Worm (Caenorhabditis elegans) whole organism, L1 larva: ENCODE measurements around the gene sru-22.
A peak's percentile ranks its signal among the peaks of the same experiment; 100 is the strongest.

Experiments used
- C16A3.4 ChIP-seq: fragments of 150-350 bp; optimal IDR thresholded peaks from 2 replicates; lab custom pipeline; 2014; ENCODE audit warnings: missing biosample characterization, missing genetic modification characterization
- F16B12.6 ChIP-seq: fragments of 150-350 bp; optimal IDR thresholded peaks from 2 replicates; lab custom pipeline; 2014; ENCODE audit warnings: missing biosample characterization, missing genetic modification characterization
- alr-1 ChIP-seq: fragments of 200-800 bp; sonication (Bioruptor generic); optimal IDR thresholded peaks from 2 replicates; lab custom pipeline; 2018; ENCODE audit warnings: borderline replicate concordance, mild to moderate bottlenecking, missing genetic modification characterization, missing compliant biosample characterization
- aly-2 ChIP-seq: fragments of 150-350 bp; optimal IDR thresholded peaks from 2 replicates; lab custom pipeline; 2014; ENCODE audit warnings: missing biosample characterization, missing genetic modification characterization
- blmp-1 ChIP-seq: fragments of 150-350 bp; optimal IDR thresholded peaks from 2 replicates; lab custom pipeline; 2014; ENCODE audit warnings: missing biosample characterization, missing genetic modification characterization
- ceh-8 ChIP-seq: fragments of 200-800 bp; sonication (Bioruptor generic); optimal IDR thresholded peaks from 2 replicates; lab custom pipeline; 2018; ENCODE audit warnings: mild to moderate bottlenecking, missing genetic modification characterization, moderate library complexity, missing compliant biosample characterization
- ceh-82 ChIP-seq, 3 experiments: fragments of 150-350 bp in 1 of 3; sonication (generic microtip) in 2 of 3; optimal IDR thresholded peaks; 2 replicates each; lab custom pipeline; 2014 to 2017; ENCODE audit warnings: missing biosample characterization in 3 of 3, missing genetic modification characterization in 3 of 3
- ceh-90 ChIP-seq: sonication (generic microtip); optimal IDR thresholded peaks from 2 replicates; lab custom pipeline; 2016; ENCODE audit warnings: missing genetic modification characterization, missing compliant biosample characterization
- dpl-1 ChIP-seq, 3 experiments: fragments of 150-350 bp in 2 of 3; sonication (generic microtip) in 1 of 3; optimal IDR thresholded peaks; 2 replicates each; lab custom pipeline; 2014 to 2017; ENCODE audit warnings: missing biosample characterization in 3 of 3, missing genetic modification characterization in 3 of 3, missing genetic modification reagents in 3 of 3
- dsc-1 ChIP-seq: sonication (generic microtip); optimal IDR thresholded peaks from 2 replicates; lab custom pipeline; 2016; ENCODE audit warnings: mild to moderate bottlenecking, missing genetic modification characterization, missing compliant biosample characterization
- efl-1 ChIP-seq, 4 experiments: fragments of 150-350 bp; optimal IDR thresholded peaks in 3 of 4; peaks in 1 of 4; 1 replicate in 1 of 4; 2 replicates in 3 of 4; lab custom pipeline; 2014; ENCODE audit warnings: missing biosample characterization in 2 of 4, missing genetic modification characterization in 2 of 4, missing genetic modification reagents in 2 of 4
- egl-13 ChIP-seq: sonication (generic microtip); optimal IDR thresholded peaks from 2 replicates; lab custom pipeline; 2016; ENCODE audit warnings: missing genotype, missing genetic modification reagents, missing genetic modification characterization, missing compliant biosample characterization
- egl-27 ChIP-seq, 2 experiments: fragments of 150-350 bp in 1 of 2; sonication (generic microtip); optimal IDR thresholded peaks; 3 replicates each; lab custom pipeline; 2017 to 2018; ENCODE audit warnings: missing biosample characterization in 2 of 2, missing genetic modification characterization in 2 of 2, missing genetic modification reagents in 2 of 2
- elt-2 ChIP-seq: sonication (generic microtip); optimal IDR thresholded peaks from 2 replicates; lab custom pipeline; 2016; ENCODE audit warnings: missing genetic modification characterization, mild to moderate bottlenecking, inconsistent platforms, missing compliant biosample characterization, missing genetic modification reagents
- ets-5 ChIP-seq: fragments of 200-800 bp; sonication (Bioruptor generic); IDR thresholded peaks from 2 replicates; pipeline ENCODE4 v1.3.6; 2022; ENCODE audit warnings: missing genetic modification characterization, missing compliant biosample characterization
- fkh-10 ChIP-seq: sonication (generic microtip); optimal IDR thresholded peaks from 2 replicates; lab custom pipeline; 2017; ENCODE audit warnings: missing biosample characterization, missing genetic modification reagents, missing genetic modification characterization
- fkh-8 ChIP-seq: sonication (generic microtip); optimal IDR thresholded peaks from 2 replicates; lab custom pipeline; 2016; ENCODE audit warnings: mild to moderate bottlenecking, missing genetic modification characterization, missing compliant biosample characterization
- grh-1 ChIP-seq: fragments of 200-800 bp; sonication (Bioruptor generic); IDR thresholded peaks from 2 replicates; pipeline ENCODE4 v1.3.6; 2022; ENCODE audit warnings: missing genetic modification reagents, missing genetic modification characterization, missing compliant biosample characterization
- hlh-17 ChIP-seq: fragments of 200-800 bp; sonication (Bioruptor generic); optimal IDR thresholded peaks from 2 replicates; lab custom pipeline; 2018; ENCODE audit warnings: missing genetic modification characterization, mild to moderate bottlenecking, missing compliant biosample characterization, moderate library complexity, borderline replicate concordance
- hlh-4 ChIP-seq: sonication (generic microtip); optimal IDR thresholded peaks from 2 replicates; lab custom pipeline; 2016; ENCODE audit warnings: mild to moderate bottlenecking, missing genetic modification characterization, missing compliant biosample characterization
- hpl-2 ChIP-seq: fragments of 150-350 bp; optimal IDR thresholded peaks from 2 replicates; lab custom pipeline; 2014; ENCODE audit warnings: missing biosample characterization, missing genetic modification reagents, missing genetic modification characterization
- isw-1 ChIP-seq: fragments of 200-800 bp; sonication (Bioruptor generic); IDR thresholded peaks from 2 replicates; pipeline ENCODE4 v1.3.6; 2022; ENCODE audit warnings: missing genetic modification characterization, missing compliant biosample characterization
- lin-13 ChIP-seq: fragments of 150-350 bp; optimal IDR thresholded peaks from 2 replicates; lab custom pipeline; 2014; ENCODE audit warnings: missing biosample characterization, missing genetic modification reagents, missing genetic modification characterization
- lin-35 ChIP-seq, 2 experiments: fragments of 150-350 bp; optimal IDR thresholded peaks; 2 replicates each; lab custom pipeline; 2014; ENCODE audit warnings: missing biosample characterization in 2 of 2, missing genetic modification characterization in 2 of 2, missing genetic modification reagents in 2 of 2
- mef-2 ChIP-seq: fragments of 150-350 bp; optimal IDR thresholded peaks from 2 replicates; lab custom pipeline; 2014; ENCODE audit warnings: missing biosample characterization, missing genetic modification characterization
- nhr-11 ChIP-seq: fragments of 150-350 bp; optimal IDR thresholded peaks from 2 replicates; lab custom pipeline; 2014; ENCODE audit warnings: missing biosample characterization, missing genetic modification characterization
- nhr-12 ChIP-seq: sonication (generic microtip); optimal IDR thresholded peaks from 2 replicates; lab custom pipeline; 2017; ENCODE audit warnings: missing biosample characterization, missing genetic modification characterization
- nhr-19 ChIP-seq: fragments of 200-800 bp; sonication (Bioruptor generic); conservative IDR thresholded peaks from 2 replicates; pipeline ENCODE4 v1.3.6; 2022; ENCODE audit warnings: missing genetic modification characterization, missing compliant biosample characterization
- nhr-237 ChIP-seq: fragments of 150-350 bp; optimal IDR thresholded peaks from 2 replicates; lab custom pipeline; 2014; ENCODE audit warnings: missing biosample characterization, missing genetic modification characterization
- nhr-28 ChIP-seq: fragments of 150-350 bp; optimal IDR thresholded peaks from 2 replicates; lab custom pipeline; 2014; ENCODE audit warnings: missing biosample characterization, missing genetic modification characterization
- nhr-84 ChIP-seq: sonication (generic microtip); optimal IDR thresholded peaks from 2 replicates; lab custom pipeline; 2017; ENCODE audit warnings: missing biosample characterization, missing genetic modification characterization
- nhr-85 ChIP-seq: sonication (generic microtip); peaks from one replicate; lab custom pipeline; 2016; ENCODE audit warnings: missing genetic modification characterization, inconsistent platforms, missing compliant biosample characterization
- nhr-90 ChIP-seq: sonication (generic microtip); optimal IDR thresholded peaks from 2 replicates; lab custom pipeline; 2016; ENCODE audit warnings: mild to moderate bottlenecking, missing genetic modification characterization, missing compliant biosample characterization; ENCODE audit not compliant: poor library complexity
- pqm-1 ChIP-seq: sonication (generic microtip); optimal IDR thresholded peaks from 3 replicates; lab custom pipeline; 2017; ENCODE audit warnings: missing biosample characterization, missing genetic modification characterization
- snu-23 ChIP-seq: sonication (generic microtip); optimal IDR thresholded peaks from 2 replicates; lab custom pipeline; 2016; ENCODE audit warnings: missing genetic modification characterization, missing compliant biosample characterization
- sptf-1 ChIP-seq: fragments of 150-350 bp; optimal IDR thresholded peaks from 2 replicates; lab custom pipeline; 2014; ENCODE audit warnings: missing biosample characterization, missing genetic modification characterization
- unc-130 ChIP-seq: fragments of 150-350 bp; optimal IDR thresholded peaks from 2 replicates; lab custom pipeline; 2017; ENCODE audit warnings: missing biosample characterization, missing genetic modification characterization, inconsistent platforms
- unc-86 ChIP-seq: sonication (generic microtip); optimal IDR thresholded peaks from 2 replicates; lab custom pipeline; 2016; ENCODE audit warnings: missing genetic modification characterization, missing compliant biosample characterization
- unc-98 ChIP-seq: fragments of 200-800 bp; sonication (Bioruptor generic); IDR thresholded peaks from 2 replicates; pipeline ENCODE4 v1.3.6; 2022; ENCODE audit warnings: missing genetic modification characterization, missing compliant biosample characterization
- vab-15 ChIP-seq: sonication (generic microtip); optimal IDR thresholded peaks from 2 replicates; lab custom pipeline; 2017; ENCODE audit warnings: missing genotype, mild to moderate bottlenecking, missing genetic modification characterization, missing compliant biosample characterization
- zip-4 ChIP-seq: fragments of 200-800 bp; sonication (Bioruptor generic); optimal IDR thresholded peaks from 2 replicates; lab custom pipeline; 2018; ENCODE audit warnings: mild to moderate bottlenecking, missing genetic modification characterization, moderate library complexity, missing compliant biosample characterization
- ztf-11 ChIP-seq, 2 experiments: sonication (generic microtip); optimal IDR thresholded peaks; 2 replicates each; lab custom pipeline; 2016 to 2017; ENCODE audit warnings: missing genetic modification characterization in 2 of 2, missing biosample characterization in 1 of 2, missing compliant biosample characterization in 1 of 2

The sru-22 gene

DNA sequence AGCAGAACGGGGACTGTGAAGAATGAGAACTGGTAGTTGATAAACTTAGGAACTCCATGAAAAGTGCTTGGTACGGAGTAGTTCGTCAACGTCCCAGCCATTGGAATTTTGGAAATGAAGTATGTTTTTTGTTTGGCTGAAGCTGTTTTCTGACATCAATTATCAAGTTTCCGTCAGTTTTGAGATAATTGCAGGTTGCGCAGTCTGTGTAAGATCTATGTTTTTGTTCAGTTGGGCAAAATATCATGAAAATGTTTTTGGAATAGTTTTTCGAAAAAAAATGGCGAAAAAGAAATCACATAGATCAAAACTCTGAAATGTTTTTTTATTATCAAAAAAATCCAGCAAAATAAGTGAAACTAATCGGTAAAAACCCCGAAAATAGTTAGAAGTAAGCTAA lies at the start of gene sru-22:
Gene sru-22, minus strand, starts transcription at position 101 of the 400 bp plus-strand sequence.
- TF ChIP-seq efl-1 (optimal IDR thresholded peaks at IDR 0.05; lab: Kevin White, UChicago) (no peak), efl-1 (GFP tag; optimal IDR thresholded peaks at IDR 0.05 in 1 of 2; lab: Kevin White, UChicago) (peak in 1 of 2 experiments; percentile 7), zip-4 (GFP tag; lab: Kevin White, UChicago) (no peak)

DNA sequence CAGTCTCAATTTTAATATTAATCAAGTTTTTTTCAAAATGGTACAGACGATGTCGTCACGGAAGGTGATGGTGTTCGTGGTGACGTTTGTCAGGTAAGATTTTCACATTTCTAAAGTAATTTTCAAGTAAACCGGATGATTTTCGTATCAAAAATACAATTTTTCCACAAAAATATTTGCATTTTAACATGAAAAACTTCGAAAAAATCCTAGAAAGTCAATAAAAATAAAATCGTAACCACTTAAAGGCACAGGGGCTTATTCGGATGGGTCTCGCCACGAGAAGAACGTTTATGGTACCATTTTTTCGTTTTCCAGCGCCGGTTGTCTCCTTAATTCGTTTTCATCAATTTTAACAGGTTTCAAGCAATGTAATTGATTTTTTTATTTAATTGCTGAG lies 49.6 kb upstream of the sru-22 start, which contains the start of gene T10C6.6:
Gene T10C6.6, plus strand, starts transcription at position 27 of the 400 bp plus-strand sequence.
- TF ChIP-seq nhr-237 (tag; lab: Kevin White, UChicago), result no peak
- no peak for TF ChIP-seq nhr-90 (tag; lab: Kevin White, UChicago)
- peak; percentile 27 for TF ChIP-seq elt-2 (tag; lab: Kevin White, UChicago)
- TF ChIP-seq efl-1 (optimal IDR thresholded peaks at IDR 0.05; lab: Kevin White, UChicago), result no peak
- peak in 1 of 2 experiments; percentile 82 for TF ChIP-seq efl-1 (GFP tag; optimal IDR thresholded peaks at IDR 0.05 in 1 of 2; lab: Kevin White, UChicago)

DNA sequence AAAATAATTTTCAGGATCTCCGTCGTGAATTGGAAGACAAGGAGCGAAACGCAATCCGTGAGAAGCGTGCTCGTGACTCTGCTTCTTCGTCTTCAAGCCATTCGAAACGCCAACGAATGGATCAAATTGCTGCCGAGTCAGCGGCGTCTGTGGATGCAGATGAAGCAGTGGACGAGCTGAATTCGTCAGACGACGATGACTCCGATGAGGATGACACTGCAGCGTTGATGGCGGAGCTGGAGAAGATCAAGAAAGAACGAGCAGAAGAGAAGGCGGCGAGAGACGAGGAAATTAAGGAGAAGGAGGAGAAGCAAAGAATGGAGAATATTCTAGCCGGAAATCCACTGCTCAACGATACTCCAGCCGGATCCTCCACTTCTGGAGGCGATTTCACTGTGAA lies 48.8 kb upstream of the sru-22 start:
- peak; percentile 5 for TF ChIP-seq ceh-8 (GFP tag; lab: Kevin White, UChicago)
- TF ChIP-seq dpl-1 (GFP tag; optimal IDR thresholded peaks at IDR 0.05; lab: Kevin White, UChicago), result no peak
- TF ChIP-seq lin-13 (GFP tag; lab: Kevin White, UChicago), result no peak

DNA sequence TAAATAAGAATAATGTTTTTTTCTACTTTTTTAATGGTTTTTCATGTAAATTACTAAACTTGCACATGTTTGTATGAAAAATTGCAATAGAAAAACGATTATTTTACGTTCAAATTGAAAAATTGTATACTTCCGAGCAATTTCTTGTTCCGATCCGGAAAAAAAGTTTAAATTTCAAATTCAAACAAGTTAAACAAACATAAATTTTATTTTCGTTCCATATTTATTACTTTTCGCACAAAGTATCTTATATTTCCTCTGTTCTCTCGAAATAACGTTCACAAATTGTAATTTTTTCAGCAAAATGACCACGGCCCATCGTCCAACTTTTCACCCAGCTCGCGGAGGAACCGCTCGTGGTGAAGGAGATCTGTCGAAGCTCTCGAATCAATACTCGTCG lies 48.3 kb upstream of the sru-22 start, which contains the start of gene cwc-15:
Gene cwc-15, plus strand, starts transcription at position 301 of the 400 bp plus-strand sequence.
- TF ChIP-seq alr-1 (tag; lab: Kevin White, UChicago) (no peak), elt-2 (tag; lab: Kevin White, UChicago) (no peak), ceh-82 (tag; optimal IDR thresholded peaks at IDR 0.05; lab: Kevin White, UChicago) (no peak), efl-1 (optimal IDR thresholded peaks at IDR 0.05; lab: Kevin White, UChicago) (no peak), efl-1 (GFP tag; optimal IDR thresholded peaks at IDR 0.05 in 1 of 2; lab: Kevin White, UChicago) (no peak), snu-23 (GFP tag; lab: Kevin White, UChicago) (no peak), hlh-4 (tag; lab: Kevin White, UChicago) (no peak)

DNA sequence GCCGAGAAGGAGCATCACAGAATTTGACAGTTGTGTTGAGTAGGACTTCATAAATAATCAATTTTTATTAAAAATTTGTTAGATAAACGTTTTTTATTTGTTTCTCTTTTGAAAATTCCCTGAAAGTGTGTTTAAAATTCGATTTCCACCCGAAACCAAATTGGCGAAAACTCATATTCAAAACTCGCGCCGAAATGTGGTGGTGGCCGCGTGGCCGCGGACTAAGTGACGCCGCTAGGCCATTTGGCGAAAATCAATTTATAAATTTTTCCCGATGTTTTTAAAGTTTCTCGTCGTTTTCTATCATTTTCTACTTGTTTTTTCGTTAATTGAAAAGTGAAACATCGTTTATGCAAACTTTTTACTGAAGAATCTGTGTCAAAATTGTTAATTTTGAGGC lies 47.9 kb upstream of the sru-22 start:
- TF ChIP-seq lin-35 (GFP tag; optimal IDR thresholded peaks at IDR 0.05; lab: Kevin White, UChicago) (peak; percentile 91 to 95), C16A3.4 (tag; lab: Kevin White, UChicago) (peak; percentile 1), hlh-17 (no peak), sptf-1 (tag; lab: Kevin White, UChicago) (no peak), unc-86 (no peak), nhr-84 (no peak), fkh-10 (GFP tag; lab: Kevin White, UChicago) (no peak), pqm-1 (tag; lab: Kevin White, UChicago) (no peak), nhr-19 (GFP tag; lab: Robert Waterston, UW) (no peak; the same call in 1 of the 2 replicates), ceh-82 (tag; optimal IDR thresholded peaks at IDR 0.05; lab: Kevin White, UChicago) (peak; percentile 15 to 52 (median 36)), ets-5 (GFP tag; lab: Robert Waterston, UW) (no peak), dpl-1 (GFP tag; optimal IDR thresholded peaks at IDR 0.05; lab: Kevin White, UChicago) (peak; percentile 82 to 91 (median 88)), nhr-237 (tag; lab: Kevin White, UChicago) (no peak), fkh-8 (tag; lab: Kevin White, UChicago) (no peak), isw-1 (GFP tag; lab: Robert Waterston, UW) (peak; percentile 49), nhr-11 (tag; lab: Kevin White, UChicago) (no peak), dsc-1 (tag; lab: Kevin White, UChicago) (peak; percentile 52), nhr-12 (tag; lab: Kevin White, UChicago) (no peak), ceh-90 (tag; lab: Kevin White, UChicago) (peak; percentile 87), nhr-85 (tag; lab: Kevin White, UChicago) (peak; percentile 76), mef-2 (no peak), unc-130 (tag; lab: Kevin White, UChicago) (no peak), unc-98 (GFP tag; lab: Robert Waterston, UW) (peak; percentile 66), nhr-28 (tag; lab: Kevin White, UChicago) (no peak), F16B12.6 (tag; lab: Kevin White, UChicago) (no peak), aly-2 (no peak), egl-13 (no peak), ztf-11 (tag; optimal IDR thresholded peaks at IDR 0.05; lab: Kevin White, UChicago) (peak in 1 of 2 experiments; percentile 82), egl-27 (tag; optimal IDR thresholded peaks at IDR 0.05; lab: Kevin White, UChicago) (no peak), hpl-2 (GFP tag; lab: Kevin White, UChicago) (no peak), grh-1 (no peak), blmp-1 (no peak), vab-15 (tag; lab: Kevin White, UChicago) (no peak)
